Fruit fly (Drosophila melanogaster): ENCODE results near the gene CG17650.

The CG17650 gene

dm6 chr2L:1758853-1759252 lies at the start of gene CG17650:
Gene CG17650, minus strand, starts transcription at chr2L:1759093.
- TF ChIP-seq Hr96 (GFP tag; optimal IDR thresholded peaks at IDR 0.05) = no peak
- no peak for TF ChIP-seq CG7045 (GFP tag; optimal IDR thresholded peaks at IDR 0.05)
- no peak for TF ChIP-seq ovo (GFP tag; optimal IDR thresholded peaks at IDR 0.05)
- no peak for TF ChIP-seq tj (GFP tag; optimal IDR thresholded peaks at IDR 0.05)
- no peak for TF ChIP-seq Crg-1 (GFP tag; optimal IDR thresholded peaks at IDR 0.05)
- no peak for TF ChIP-seq pad (GFP tag; optimal IDR thresholded peaks at IDR 0.05)

- TF ChIP-seq toe (GFP tag; optimal IDR thresholded peaks at IDR 0.05) (no peak), CG33017 (tag; optimal IDR thresholded peaks at IDR 0.05) (no peak), CG11617 (GFP tag; optimal IDR thresholded peaks at IDR 0.05) (no peak), CG7101 (tag; optimal IDR thresholded peaks at IDR 0.05) (no peak), pad (GFP tag; optimal IDR thresholded peaks at IDR 0.05) (no peak), Mnt (GFP tag; optimal IDR thresholded peaks at IDR 0.05) (no peak), CG5204 (GFP tag; optimal IDR thresholded peaks at IDR 0.05) (no peak), CG14711 (tag; optimal IDR thresholded peaks at IDR 0.05) (no peak)
These were observed 35.9 kb upstream of the CG17650 start, which contains the start of gene Gr22a for dm6 chr2L:1794817-1795216. Gene Gr22a, minus strand, starts transcription at chr2L:1794917.

dm6 chr2L:1793168-1793567 lies 34.3 kb upstream of the CG17650 start, which contains the start of gene Gr22b:
Gene Gr22b, minus strand, starts transcription at chr2L:1793268.
- TF ChIP-seq kay (GFP tag; ENCODE audit: borderline replicate concordance) (no peak), CG1620 (GFP tag; optimal IDR thresholded peaks at IDR 0.05) (no peak), pad (GFP tag; optimal IDR thresholded peaks at IDR 0.05) (no peak)

dm6 chr2L:1791723-1792122 lies 32.8 kb upstream of the CG17650 start, which contains the start of gene Gr22c:
Gene Gr22c, minus strand, starts transcription at chr2L:1791823.
- TF ChIP-seq ovo (GFP tag; optimal IDR thresholded peaks at IDR 0.05) = no peak
- TF ChIP-seq cnc (optimal IDR thresholded peaks at IDR 0.05) = no peak
- no peak for TF ChIP-seq pad (GFP tag; optimal IDR thresholded peaks at IDR 0.05)
- no peak for TF ChIP-seq CG7045 (GFP tag; optimal IDR thresholded peaks at IDR 0.05)
- TF ChIP-seq kay (GFP tag; ENCODE audit: borderline replicate concordance) = no peak
- TF ChIP-seq CG11617 (GFP tag; optimal IDR thresholded peaks at IDR 0.05) = no peak
- no peak for TF ChIP-seq toe (GFP tag; optimal IDR thresholded peaks at IDR 0.05)
- no peak for TF ChIP-seq CG5204 (GFP tag; optimal IDR thresholded peaks at IDR 0.05)
- TF ChIP-seq cic (GFP tag; optimal IDR thresholded peaks at IDR 0.05) = no peak
- no peak for TF ChIP-seq Crg-1 (GFP tag; optimal IDR thresholded peaks at IDR 0.05)
- no peak for TF ChIP-seq CG1620 (GFP tag; optimal IDR thresholded peaks at IDR 0.05)
- no peak for TF ChIP-seq Mnt (GFP tag; optimal IDR thresholded peaks at IDR 0.05)
- no peak for TF ChIP-seq bab1 (GFP tag; optimal IDR thresholded peaks at IDR 0.05)
- TF ChIP-seq Clk (GFP tag; optimal IDR thresholded peaks at IDR 0.05) = no peak

- TF ChIP-seq CG33017 (tag; optimal IDR thresholded peaks at IDR 0.05) (no peak), tj (GFP tag; optimal IDR thresholded peaks at IDR 0.05) (no peak), bab1 (GFP tag; optimal IDR thresholded peaks at IDR 0.05) (no peak), CG12768 (GFP tag; optimal IDR thresholded peaks at IDR 0.05) (no peak), CG7101 (tag; optimal IDR thresholded peaks at IDR 0.05) (no peak), Crg-1 (GFP tag; optimal IDR thresholded peaks at IDR 0.05) (no peak), cnc (optimal IDR thresholded peaks at IDR 0.05) (no peak), pad (GFP tag; optimal IDR thresholded peaks at IDR 0.05) (no peak), CG14711 (tag; optimal IDR thresholded peaks at IDR 0.05) (no peak), CG7045 (GFP tag; optimal IDR thresholded peaks at IDR 0.05) (no peak), kay (GFP tag; ENCODE audit: borderline replicate concordance) (no peak), Mnt (GFP tag; optimal IDR thresholded peaks at IDR 0.05) (no peak), ovo (GFP tag; optimal IDR thresholded peaks at IDR 0.05) (no peak), Hr96 (GFP tag; optimal IDR thresholded peaks at IDR 0.05) (no peak), CG5204 (GFP tag; optimal IDR thresholded peaks at IDR 0.05) (no peak), cic (GFP tag; optimal IDR thresholded peaks at IDR 0.05) (no peak), Clk (GFP tag; optimal IDR thresholded peaks at IDR 0.05) (no peak)
These were observed 31.4 kb upstream of the CG17650 start, which contains the start of gene Gr22d for dm6 chr2L:1790261-1790660. Gene Gr22d, minus strand, starts transcription at chr2L:1790361.

dm6 chr2L:1787929-1788328 lies 29.0 kb upstream of the CG17650 start:
- TF ChIP-seq CG7101 (tag; optimal IDR thresholded peaks at IDR 0.05) = no peak
- no peak for TF ChIP-seq pad (GFP tag; optimal IDR thresholded peaks at IDR 0.05)
- no peak for TF ChIP-seq kay (GFP tag; ENCODE audit: borderline replicate concordance)
- TF ChIP-seq CG12768 (GFP tag; optimal IDR thresholded peaks at IDR 0.05) = no peak
- TF ChIP-seq toe (GFP tag; optimal IDR thresholded peaks at IDR 0.05) = no peak
- TF ChIP-seq cnc (optimal IDR thresholded peaks at IDR 0.05) = no peak

- TF ChIP-seq tj (GFP tag; optimal IDR thresholded peaks at IDR 0.05) (no peak), ovo (GFP tag; optimal IDR thresholded peaks at IDR 0.05) (no peak), cnc (optimal IDR thresholded peaks at IDR 0.05) (no peak), Hr96 (GFP tag; optimal IDR thresholded peaks at IDR 0.05) (no peak), toe (GFP tag; optimal IDR thresholded peaks at IDR 0.05) (no peak), Mnt (GFP tag; optimal IDR thresholded peaks at IDR 0.05) (no peak), CG5204 (GFP tag; optimal IDR thresholded peaks at IDR 0.05) (no peak)
These were observed 24.9 kb upstream of the CG17650 start, which contains the start of gene Gr22e for dm6 chr2L:1783762-1784161. Gene Gr22e, plus strand, starts transcription at chr2L:1784062.

- TF ChIP-seq Crg-1 (GFP tag; optimal IDR thresholded peaks at IDR 0.05) (no peak), cnc (optimal IDR thresholded peaks at IDR 0.05) (no peak), Clk (GFP tag; optimal IDR thresholded peaks at IDR 0.05) (no peak), CG5204 (GFP tag; optimal IDR thresholded peaks at IDR 0.05) (no peak), ovo (GFP tag; optimal IDR thresholded peaks at IDR 0.05) (no peak), CG7101 (tag; optimal IDR thresholded peaks at IDR 0.05) (no peak), pad (GFP tag; optimal IDR thresholded peaks at IDR 0.05) (no peak), CG1620 (GFP tag; optimal IDR thresholded peaks at IDR 0.05) (no peak), CG14711 (tag; optimal IDR thresholded peaks at IDR 0.05) (no peak), bab1 (GFP tag; optimal IDR thresholded peaks at IDR 0.05) (no peak), tj (GFP tag; optimal IDR thresholded peaks at IDR 0.05) (no peak), CG7045 (GFP tag; optimal IDR thresholded peaks at IDR 0.05) (no peak), Hr96 (GFP tag; optimal IDR thresholded peaks at IDR 0.05) (no peak), kay (GFP tag; ENCODE audit: borderline replicate concordance) (no peak), Mnt (GFP tag; optimal IDR thresholded peaks at IDR 0.05) (no peak), CG11617 (GFP tag; optimal IDR thresholded peaks at IDR 0.05) (no peak), cic (GFP tag; optimal IDR thresholded peaks at IDR 0.05) (no peak)
These were observed 2.5 kb downstream of the CG17650 start, which contains the start of gene Gr22f for dm6 chr2L:1756351-1756750. Gene Gr22f, minus strand, starts transcription at chr2L:1756451.
